Fruit fly (Drosophila melanogaster): Measurements from ENCODE around the gene CG16700.

CG16700 gene

DNA sequence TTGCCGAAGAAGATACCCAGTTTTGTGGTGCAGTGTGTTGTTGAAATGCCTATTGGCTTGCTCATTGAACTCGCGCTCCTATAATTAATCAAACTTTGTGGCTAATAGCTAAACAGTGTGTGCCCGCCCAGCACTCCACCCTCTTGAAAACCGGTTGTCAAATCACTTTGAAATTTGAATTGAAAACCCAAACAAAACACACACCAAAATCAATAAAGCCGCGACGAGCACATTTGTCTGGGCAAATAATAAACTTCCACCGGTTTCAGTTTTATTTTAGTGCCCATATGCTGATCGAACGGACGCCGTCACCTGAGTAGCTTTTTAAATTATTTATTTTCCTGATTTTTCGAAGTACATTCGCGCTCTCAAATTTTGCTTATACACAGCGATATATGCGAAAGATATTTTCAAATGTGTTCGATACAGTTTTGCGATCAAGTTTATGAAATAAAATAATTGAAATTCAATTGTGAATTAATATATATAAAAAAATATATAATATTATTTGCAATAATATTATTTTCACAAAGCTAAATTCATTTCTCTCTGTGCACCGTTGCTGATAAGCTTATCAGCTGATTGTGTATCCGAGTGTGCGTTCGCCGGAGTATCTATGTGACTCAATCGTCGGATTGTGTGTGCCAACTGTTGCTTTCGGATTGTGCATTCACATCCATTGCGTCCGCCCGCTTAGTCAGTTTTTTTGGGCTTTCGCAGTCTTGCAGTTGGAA lies 38.2 kb downstream of the CG16700 start (continued):
- TF ChIP-seq pfk (GFP tag; optimal IDR thresholded peaks at IDR 0.05) (no peak), Ssrp (tag; optimal IDR thresholded peaks at IDR 0.05) (peak; percentile 70), Xrp1 (GFP tag; IDR thresholded peaks at IDR 0.05) (peak; percentile 84), CG17385 (GFP tag; optimal IDR thresholded peaks at IDR 0.05) (peak; percentile 84), ase (GFP tag; IDR thresholded peaks at IDR 0.05) (peak; percentile 81), CG9727 (GFP tag; optimal IDR thresholded peaks at IDR 0.05) (peak; percentile 84), H2.0 (GFP tag; IDR thresholded peaks at IDR 0.05) (peak; percentile 73), CG3838 (GFP tag; optimal IDR thresholded peaks at IDR 0.05) (no peak), YL-1 (GFP tag; optimal IDR thresholded peaks at IDR 0.05) (peak; percentile 46), Lhr (GFP tag; optimal IDR thresholded peaks at IDR 0.05) (no peak), vvl (GFP tag; IDR thresholded peaks at IDR 0.05) (peak; percentile 90), CG6254 (GFP tag; optimal IDR thresholded peaks at IDR 0.05) (peak; percentile 71), Hr3 (GFP tag; optimal IDR thresholded peaks at IDR 0.05) (peak; percentile 76), CG4617 (GFP tag; optimal IDR thresholded peaks at IDR 0.05; ENCODE audit: borderline replicate concordance) (peak; percentile 8), sc (optimal IDR thresholded peaks at IDR 0.05) (no peak), sc (GFP tag; optimal IDR thresholded peaks at IDR 0.05) (peak; percentile 65), CG2712 (tag; optimal IDR thresholded peaks at IDR 0.05) (peak; percentile 89), Mrtf (GFP tag; IDR thresholded peaks at IDR 0.05) (peak; percentile 53; the same call in 1 of the 3 replicates), ro (GFP tag; IDR thresholded peaks at IDR 0.05) (no peak), az2 (GFP tag; optimal IDR thresholded peaks at IDR 0.05) (peak; percentile 61), Drgx (GFP tag; IDR thresholded peaks at IDR 0.05) (peak; percentile 57; the same call in 1 of the 2 replicates), CG12942 (GFP tag; optimal IDR thresholded peaks at IDR 0.05) (peak; percentile 53), Aef1 (GFP tag; IDR thresholded peaks at IDR 0.05) (peak; percentile 64; the same call in 1 of the 3 replicates), twi (tag; optimal IDR thresholded peaks at IDR 0.05) (peak; percentile 23), CG33213 (GFP tag; optimal IDR thresholded peaks at IDR 0.05) (peak; percentile 7), Doc3 (GFP tag; IDR thresholded peaks at IDR 0.05; ENCODE audit: partially characterized antibody) (no peak), sens (GFP tag) (peak; percentile 73), cas (GFP tag; IDR thresholded peaks at IDR 0.05) (peak; percentile 59), gt (GFP tag; IDR thresholded peaks at IDR 0.05) (no peak), vnd (GFP tag; IDR thresholded peaks at IDR 0.05; ENCODE audit: partially characterized antibody) (no peak), Six4 (GFP tag; optimal IDR thresholded peaks at IDR 0.05) (peak; percentile 76), pho (GFP tag; optimal IDR thresholded peaks at IDR 0.05) (no peak), CG11696 (GFP tag; IDR thresholded peaks at IDR 0.05) (no peak), vfl (GFP tag; optimal IDR thresholded peaks at IDR 0.05) (peak; percentile 58), CG1024 (GFP tag; IDR thresholded peaks at IDR 0.05) (peak; percentile 62), sqz (GFP tag; optimal IDR thresholded peaks at IDR 0.05) (peak; percentile 68), Opbp (GFP tag; IDR thresholded peaks at IDR 0.05; ENCODE audit: partially characterized antibody) (no peak), CG4730 (GFP tag; IDR thresholded peaks at IDR 0.05) (peak; percentile 60), D19A (tag; optimal IDR thresholded peaks at IDR 0.05) (peak; percentile 83), lilli (GFP tag; optimal IDR thresholded peaks at IDR 0.05) (peak; percentile 37), mam (GFP tag; optimal IDR thresholded peaks at IDR 0.05) (peak; percentile 23), pzg (GFP tag; optimal IDR thresholded peaks at IDR 0.05) (no peak), btn (GFP tag; optimal IDR thresholded peaks at IDR 0.05) (no peak), CG14710 (tag; optimal IDR thresholded peaks at IDR 0.05) (peak; percentile 70), CG6791 (GFP tag; IDR thresholded peaks at IDR 0.05; ENCODE audit: partially characterized antibody) (no peak), CG7786 (GFP tag; optimal IDR thresholded peaks at IDR 0.05) (no peak), Lpt (GFP tag; optimal IDR thresholded peaks at IDR 0.05) (no peak), ewg (GFP tag; optimal IDR thresholded peaks at IDR 0.05) (peak; percentile 55), Chrac-16 (GFP tag; optimal IDR thresholded peaks at IDR 0.05) (peak; percentile 49), HLH4C (GFP tag; IDR thresholded peaks at IDR 0.05; ENCODE audit: partially characterized antibody) (no peak)
